Fruit fly (Drosophila melanogaster) whole organism, prepupa: Measurements from ENCODE around the gene CG14106.

Source experiments
- CG11762 ChIP-seq: fragments of 200-800 bp; sonication (Bioruptor generic); optimal IDR thresholded peaks from 3 replicates; lab custom pipeline; 2016; ENCODE audit warnings: missing biosample characterization, missing genetic modification characterization; ENCODE audit not compliant: insufficient read depth
- CG11902 ChIP-seq: fragments of 200-800 bp; sonication (Bioruptor generic); optimal IDR thresholded peaks from 3 replicates; lab custom pipeline; 2016; ENCODE audit warnings: missing biosample characterization, missing genetic modification characterization
- CG1621 ChIP-seq: fragments of 200-800 bp; sonication (Bioruptor generic); optimal IDR thresholded peaks from 3 replicates; lab custom pipeline; 2018; ENCODE audit warnings: missing biosample characterization, mild to moderate bottlenecking, missing genetic modification characterization
- CG16779 ChIP-seq: fragments of 200-800 bp; sonication (Bioruptor generic); optimal IDR thresholded peaks from 3 replicates; lab custom pipeline; 2017; ENCODE audit warnings: missing biosample characterization, mild to moderate bottlenecking, missing genetic modification characterization
- CG3032 ChIP-seq: fragments of 200-800 bp; optimal IDR thresholded peaks from 2 replicates; lab custom pipeline; 2019; ENCODE audit warnings: missing biosample characterization, mild to moderate bottlenecking, missing genetic modification characterization, moderate library complexity
- CG31627 ChIP-seq: fragments of 200-800 bp; sonication (Bioruptor generic); optimal IDR thresholded peaks from 3 replicates; lab custom pipeline; 2016; ENCODE audit warnings: missing biosample characterization, missing genetic modification characterization
- CG32006 ChIP-seq: fragments of 200-800 bp; sonication (Bioruptor generic); optimal IDR thresholded peaks from 3 replicates; lab custom pipeline; 2017; ENCODE audit warnings: missing biosample characterization, mild to moderate bottlenecking, missing genetic modification characterization
- CG34406 ChIP-seq: fragments of 200-800 bp; sonication (Bioruptor generic); optimal IDR thresholded peaks from 3 replicates; lab custom pipeline; 2016; ENCODE audit warnings: missing biosample characterization, missing genetic modification characterization
- CG3919 ChIP-seq: fragments of 200-800 bp; sonication (Bioruptor generic); optimal IDR thresholded peaks from 3 replicates; lab custom pipeline; 2016; ENCODE audit warnings: missing biosample characterization, missing genetic modification characterization
- CG4318 ChIP-seq: fragments of 200-800 bp; sonication (Bioruptor generic); optimal IDR thresholded peaks from 3 replicates; lab custom pipeline; 2017; ENCODE audit warnings: missing biosample characterization, mild to moderate bottlenecking, missing genetic modification characterization
- CG6276 ChIP-seq: fragments of 200-800 bp; sonication (Bioruptor generic); optimal IDR thresholded peaks from 2 replicates; lab custom pipeline; 2017; ENCODE audit warnings: missing biosample characterization, mild to moderate bottlenecking, missing genetic modification characterization
- CG6792 ChIP-seq: fragments of 200-800 bp; sonication (Bioruptor generic); optimal IDR thresholded peaks from 3 replicates; lab custom pipeline; 2016; ENCODE audit warnings: missing biosample characterization, missing genetic modification characterization
- CG6808 ChIP-seq: fragments of 200-800 bp; sonication (Bioruptor generic); optimal IDR thresholded peaks from 3 replicates; lab custom pipeline; 2017; ENCODE audit warnings: missing biosample characterization, missing genetic modification characterization, mild to moderate bottlenecking, moderate library complexity, missing genetic modification reagents
- CG7368 ChIP-seq: fragments of 200-800 bp; sonication (Bioruptor generic); optimal IDR thresholded peaks from 3 replicates; lab custom pipeline; 2016; ENCODE audit warnings: missing biosample characterization, missing genetic modification characterization
- CG8119 ChIP-seq: fragments of 200-800 bp; sonication (Bioruptor generic); IDR thresholded peaks from 3 replicates; pipeline ENCODE4 v1.3.6; 2022; ENCODE audit warnings: missing biosample characterization, missing genetic modification characterization
- CG8319 ChIP-seq: fragments of 200-800 bp; sonication (Bioruptor generic); optimal IDR thresholded peaks from 3 replicates; lab custom pipeline; 2016; ENCODE audit warnings: missing biosample characterization, missing genetic modification characterization
- Eip93F ChIP-seq: fragments of 200-800 bp; sonication (Bioruptor generic); optimal IDR thresholded peaks from 2 replicates; lab custom pipeline; 2016; ENCODE audit warnings: missing biosample characterization, mild to moderate bottlenecking, missing genetic modification characterization
- Ets21C ChIP-seq: fragments of 200-800 bp; sonication (Bioruptor generic); optimal IDR thresholded peaks from 3 replicates; lab custom pipeline; 2016; ENCODE audit warnings: missing biosample characterization, missing genetic modification characterization
- Ets96B ChIP-seq: fragments of 200-800 bp; optimal IDR thresholded peaks from 2 replicates; lab custom pipeline; 2019; ENCODE audit warnings: missing biosample characterization, mild to moderate bottlenecking, missing genetic modification characterization, moderate library complexity
- Gug ChIP-seq: fragments of 200-800 bp; sonication (Bioruptor generic); IDR thresholded peaks from 2 replicates; pipeline ENCODE4 v1.3.6; 2022; ENCODE audit warnings: missing biosample characterization, missing genetic modification characterization
- Hr38 ChIP-seq: sonication (Bioruptor generic); optimal IDR thresholded peaks from 2 replicates; lab custom pipeline; 2016; ENCODE audit warnings: missing biosample characterization, missing genetic modification characterization
- Hr39 ChIP-seq: fragments of 200-800 bp; sonication (Bioruptor generic); optimal IDR thresholded peaks from 2 replicates; lab custom pipeline; 2016; ENCODE audit warnings: missing biosample characterization, missing genetic modification characterization
- Hr4 ChIP-seq: fragments of 200-800 bp; sonication (Bioruptor generic); optimal IDR thresholded peaks from 3 replicates; lab custom pipeline; 2016; ENCODE audit warnings: missing biosample characterization, missing genetic modification characterization
- Lpt ChIP-seq: fragments of 200-800 bp; sonication (Bioruptor generic); optimal IDR thresholded peaks from 3 replicates; lab custom pipeline; 2016; ENCODE audit warnings: missing biosample characterization, missing genetic modification characterization
- Met ChIP-seq: fragments of 200-800 bp; sonication (Bioruptor generic); optimal IDR thresholded peaks from 3 replicates; lab custom pipeline; 2016; ENCODE audit warnings: missing biosample characterization, missing genetic modification characterization
- OdsH ChIP-seq: fragments of 200-800 bp; sonication (Bioruptor generic); optimal IDR thresholded peaks from 3 replicates; lab custom pipeline; 2016; ENCODE audit warnings: missing biosample characterization, missing genetic modification characterization
- Smox ChIP-seq: fragments of 200-800 bp; sonication (Bioruptor generic); optimal IDR thresholded peaks from 3 replicates; lab custom pipeline; 2016; ENCODE audit warnings: missing biosample characterization, missing genetic modification characterization
- Sox102F ChIP-seq: fragments of 200-800 bp; sonication (Bioruptor generic); optimal IDR thresholded peaks from 2 replicates; lab custom pipeline; 2016; ENCODE audit warnings: missing biosample characterization, mild to moderate bottlenecking, missing genetic modification characterization
- Sox14 ChIP-seq: fragments of 200-800 bp; sonication (Bioruptor generic); optimal IDR thresholded peaks from 3 replicates; lab custom pipeline; 2016; ENCODE audit warnings: missing biosample characterization, missing genetic modification characterization
- achi ChIP-seq: fragments of 200-800 bp; sonication (Bioruptor generic); optimal IDR thresholded peaks from 3 replicates; lab custom pipeline; 2016; ENCODE audit warnings: missing biosample characterization, missing genetic modification characterization
- acj6 ChIP-seq: fragments of 200-800 bp; sonication (Bioruptor generic); optimal IDR thresholded peaks from 3 replicates; lab custom pipeline; 2016; ENCODE audit warnings: missing biosample characterization, missing genetic modification characterization
- cyc ChIP-seq: fragments of 200-800 bp; sonication (Bioruptor generic); optimal IDR thresholded peaks from 3 replicates; lab custom pipeline; 2016; ENCODE audit warnings: missing biosample characterization, missing genetic modification characterization
- dac ChIP-seq: fragments of 200-800 bp; sonication (Bioruptor generic); optimal IDR thresholded peaks from 2 replicates; lab custom pipeline; 2017; ENCODE audit warnings: missing biosample characterization, mild to moderate bottlenecking, missing genetic modification characterization
- eg ChIP-seq: fragments of 200-800 bp; sonication (Bioruptor generic); IDR thresholded peaks from 3 replicates; pipeline ENCODE4 v1.3.6; 2022; ENCODE audit warnings: missing biosample characterization, missing genetic modification characterization
- fd59A ChIP-seq: fragments of 200-800 bp; sonication (Bioruptor generic); optimal IDR thresholded peaks from 2 replicates; lab custom pipeline; 2017; ENCODE audit warnings: missing biosample characterization, mild to moderate bottlenecking, missing genetic modification characterization, missing genetic modification reagents
- fd85E ChIP-seq: fragments of 200-800 bp; sonication (Bioruptor generic); optimal IDR thresholded peaks from 3 replicates; lab custom pipeline; 2016; ENCODE audit warnings: missing biosample characterization, missing genetic modification characterization
- fkh ChIP-seq: fragments of 200-800 bp; sonication (Bioruptor generic); optimal IDR thresholded peaks from 3 replicates; lab custom pipeline; 2017; ENCODE audit warnings: missing biosample characterization, mild to moderate bottlenecking, missing genetic modification characterization, moderate library complexity
- lz ChIP-seq: fragments of 200-800 bp; sonication (Bioruptor generic); optimal IDR thresholded peaks from 3 replicates; lab custom pipeline; 2016; ENCODE audit warnings: missing biosample characterization, missing genetic modification characterization
- net ChIP-seq: fragments of 200-800 bp; sonication (Bioruptor generic); optimal IDR thresholded peaks from 3 replicates; lab custom pipeline; 2016; ENCODE audit warnings: missing biosample characterization, missing genetic modification characterization
- pdm3 ChIP-seq: fragments of 200-800 bp; sonication (Bioruptor generic); optimal IDR thresholded peaks from 3 replicates; lab custom pipeline; 2016; ENCODE audit warnings: missing biosample characterization, missing genetic modification characterization
- salr ChIP-seq, 2 experiments: fragments of 200-800 bp; sonication (Bioruptor generic); optimal IDR thresholded peaks; 3 replicates each; lab custom pipeline; 2016 to 2018; ENCODE audit warnings: missing biosample characterization in 2 of 2, missing genetic modification characterization in 2 of 2, mild to moderate bottlenecking in 1 of 2
- spab ChIP-seq: fragments of 200-800 bp; sonication (Bioruptor generic); optimal IDR thresholded peaks from 2 replicates; lab custom pipeline; 2017; ENCODE audit warnings: missing biosample characterization, mild to moderate bottlenecking, missing genetic modification characterization, missing genetic modification reagents
- ss ChIP-seq, 2 experiments: fragments of 200-800 bp; sonication (Bioruptor generic); optimal IDR thresholded peaks; 2 replicates in 1 of 2; 3 replicates in 1 of 2; lab custom pipeline; 2017 to 2018; ENCODE audit warnings: mild to moderate bottlenecking in 2 of 2, missing biosample characterization in 2 of 2, missing genetic modification characterization in 2 of 2, moderate library complexity in 1 of 2
- svp ChIP-seq: fragments of 200-800 bp; sonication (Bioruptor generic); peaks from one replicate; lab custom pipeline; 2016; ENCODE audit warnings: missing biosample characterization, missing genetic modification characterization
- topi ChIP-seq: fragments of 200-800 bp; sonication (Bioruptor generic); optimal IDR thresholded peaks from 3 replicates; lab custom pipeline; 2016; ENCODE audit warnings: missing biosample characterization, missing genetic modification characterization
- vri ChIP-seq: fragments of 200-800 bp; sonication (Bioruptor generic); optimal IDR thresholded peaks from 3 replicates; lab custom pipeline; 2016; ENCODE audit warnings: missing biosample characterization, mild to moderate bottlenecking, missing genetic modification characterization

CG14106 gene

dm6 chr3L:13451562-13451961 lies 26.1 kb upstream of the CG14106 start (continued):
- TF ChIP-seq fd59A (GFP tag; lab: Kevin White, UChicago): no peak
- peak; percentile 70 for TF ChIP-seq CG32006 (GFP tag; lab: Kevin White, UChicago)
- no peak for TF ChIP-seq Eip93F
- TF ChIP-seq CG1621 (tag; lab: Kevin White, UChicago): no peak
- TF ChIP-seq salr (GFP tag; optimal IDR thresholded peaks at IDR 0.05; lab: Kevin White, UChicago): peak in 1 of 2 experiments; percentile 37
- TF ChIP-seq CG8119 (GFP tag; lab: Robert Waterston, UW): peak; percentile 59; the same call in 2 of the 3 replicates
- peak; percentile 72 for TF ChIP-seq Hr4 (GFP tag; lab: Kevin White, UChicago)
- peak; percentile 24; the same call in 2 of the 3 replicates for TF ChIP-seq eg
- TF ChIP-seq CG11762 (GFP tag; lab: Kevin White, UChicago): peak; percentile 7
- TF ChIP-seq CG11902 (GFP tag; lab: Kevin White, UChicago): no peak
- peak; percentile 21 for TF ChIP-seq Smox (GFP tag; lab: Kevin White, UChicago)
- TF ChIP-seq CG4318 (GFP tag; lab: Kevin White, UChicago): peak; percentile 15
- TF ChIP-seq spab: no peak
- peak; percentile 82 for TF ChIP-seq svp (GFP tag; lab: Kevin White, UChicago)
- TF ChIP-seq Sox102F (GFP tag; lab: Kevin White, UChicago): peak; percentile 23
- TF ChIP-seq CG6792 (GFP tag; lab: Kevin White, UChicago): no peak
- peak; percentile 60 for TF ChIP-seq CG6276 (GFP tag; lab: Kevin White, UChicago)
- no peak for TF ChIP-seq ss (GFP tag; optimal IDR thresholded peaks at IDR 0.05; lab: Kevin White, UChicago)
- peak; percentile 28 for TF ChIP-seq achi (GFP tag; lab: Kevin White, UChicago)
- peak; percentile 21 for TF ChIP-seq acj6 (GFP tag; lab: Kevin White, UChicago)
- TF ChIP-seq OdsH (GFP tag; lab: Kevin White, UChicago): peak; percentile 46

dm6 chr3L:13450177-13450793 lies 24.8 kb upstream of the CG14106 start, which contains the start of the genes JMJD7 and CG10738:
TSS of gene JMJD7 (minus strand) at chr3L:13450283.
TSS of gene CG10738 (plus strand) at chr3L:13450770.
- TF ChIP-seq CG16779 (no peak), net (GFP tag; lab: Kevin White, UChicago) (peak; percentile 52), CG3032 (peak; percentile 44), Hr4 (GFP tag; lab: Kevin White, UChicago) (peak; percentile 30), Sox102F (GFP tag; lab: Kevin White, UChicago) (peak; percentile 36), CG34406 (no peak), CG7368 (GFP tag; lab: Kevin White, UChicago) (peak; percentile 56), Ets96B (tag; lab: Kevin White, UChicago) (peak; percentile 40), fkh (GFP tag; lab: Kevin White, UChicago) (no peak), Hr39 (no peak), topi (GFP tag; lab: Kevin White, UChicago) (peak; percentile 65), cyc (GFP tag; lab: Kevin White, UChicago) (peak; percentile 69), vri (GFP tag; lab: Kevin White, UChicago) (no peak), fd85E (GFP tag; lab: Kevin White, UChicago) (peak; percentile 10), CG4318 (GFP tag; lab: Kevin White, UChicago) (peak; percentile 3), achi (GFP tag; lab: Kevin White, UChicago) (peak; percentile 42), CG3919 (GFP tag; lab: Kevin White, UChicago) (peak; percentile 89), spab (no peak), dac (GFP tag; lab: Kevin White, UChicago) (no peak), CG6792 (GFP tag; lab: Kevin White, UChicago) (peak; percentile 29), pdm3 (GFP tag; lab: Kevin White, UChicago) (peak; percentile 49), Sox14 (GFP tag; lab: Kevin White, UChicago) (peak; percentile 23), CG11762 (GFP tag; lab: Kevin White, UChicago) (peak; percentile 76), OdsH (GFP tag; lab: Kevin White, UChicago) (peak; percentile 51), Lpt (peak; percentile 41), CG1621 (tag; lab: Kevin White, UChicago) (no peak), Eip93F (no peak), ss (GFP tag; optimal IDR thresholded peaks at IDR 0.05; lab: Kevin White, UChicago) (no peak), Met (peak; percentile 76), acj6 (GFP tag; lab: Kevin White, UChicago) (peak; percentile 46), CG11902 (GFP tag; lab: Kevin White, UChicago) (peak; percentile 66), CG31627 (GFP tag; lab: Kevin White, UChicago) (peak; percentile 23), Gug (GFP tag; lab: Robert Waterston, UW) (no peak), salr (GFP tag; optimal IDR thresholded peaks at IDR 0.05; lab: Kevin White, UChicago) (peak in 1 of 2 experiments; percentile 34), Ets21C (GFP tag; lab: Kevin White, UChicago) (no peak), CG32006 (GFP tag; lab: Kevin White, UChicago) (peak; percentile 42), CG8319 (GFP tag; lab: Kevin White, UChicago) (no peak), CG6808 (peak; percentile 36), lz (peak; percentile 18), fd59A (GFP tag; lab: Kevin White, UChicago) (no peak), Hr38 (GFP tag; lab: Kevin White, UChicago) (no peak)
